Fruit fly (Drosophila melanogaster): ENCODE measurements around the gene Pdk1.

DNA sequence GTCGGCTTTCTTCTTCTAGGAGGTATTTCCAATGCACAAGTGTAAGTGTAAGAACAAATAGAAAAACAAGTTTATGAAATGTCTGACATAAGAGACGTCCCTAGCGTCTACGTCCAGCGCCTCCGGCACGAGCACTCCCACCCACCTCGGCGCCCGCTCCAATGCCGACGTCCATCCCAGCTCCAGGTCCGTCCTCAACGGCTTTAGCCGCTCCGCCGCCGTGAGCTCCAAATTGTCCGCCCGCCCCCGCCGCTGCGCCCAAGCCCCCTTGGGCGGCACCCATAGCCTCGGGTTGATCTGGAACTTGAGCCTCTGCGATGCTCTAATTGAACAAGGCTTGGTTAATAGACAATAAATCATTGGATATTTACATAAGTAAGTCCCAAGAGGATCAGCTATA, 31.4 kb upstream of the Pdk1 start:
- TF ChIP-seq h (optimal IDR thresholded peaks at IDR 0.05), result no peak
- no peak for TF ChIP-seq ttk (optimal IDR thresholded peaks at IDR 0.05)
